Fruit fly (Drosophila melanogaster): Measurements from ENCODE around the gene CG3698.

CG3698 gene

dm6 chr3L:20809088-20809999 is 11.2 kb upstream of the CG3698 start, which contains the start of the genes CG3634 and HIPP1 (continued):
- TF ChIP-seq CG7271 (tag; optimal IDR thresholded peaks at IDR 0.05) (no peak), sim (GFP tag; IDR thresholded peaks at IDR 0.05) (no peak), seq (GFP tag; IDR thresholded peaks at IDR 0.05) (no peak), CG42726 (GFP tag; IDR thresholded peaks at IDR 0.05; ENCODE audit: partially characterized antibody) (no peak), CG8281 (tag; optimal IDR thresholded peaks at IDR 0.05) (no peak), Side (GFP tag; optimal IDR thresholded peaks at IDR 0.05) (no peak), Atf-2 (GFP tag; optimal IDR thresholded peaks at IDR 0.05) (no peak), ara (GFP tag; IDR thresholded peaks at IDR 0.05) (no peak), CG7745 (tag; optimal IDR thresholded peaks at IDR 0.05) (no peak), Dek (tag; optimal IDR thresholded peaks at IDR 0.05) (no peak), Ssrp (tag; optimal IDR thresholded peaks at IDR 0.05) (no peak), CG7372 (GFP tag; IDR thresholded peaks at IDR 0.05) (no peak), CG4730 (GFP tag; IDR thresholded peaks at IDR 0.05) (no peak), CG18476 (GFP tag; optimal IDR thresholded peaks at IDR 0.05) (no peak), CG32532 (GFP tag; IDR thresholded peaks at IDR 0.05) (no peak), CG4707 (GFP tag; optimal IDR thresholded peaks at IDR 0.05) (no peak), CG7987 (GFP tag; optimal IDR thresholded peaks at IDR 0.05) (no peak), toy (GFP tag; IDR thresholded peaks at IDR 0.05) (no peak), CG10366 (GFP tag; IDR thresholded peaks at IDR 0.05) (no peak), ato (GFP tag; IDR thresholded peaks at IDR 0.05; ENCODE audit: partially characterized antibody) (no peak), aop (GFP tag; IDR thresholded peaks at IDR 0.05) (no peak), CG34224 (GFP tag; IDR thresholded peaks at IDR 0.05; ENCODE audit: partially characterized antibody) (peak; percentile 73), CG16779 (GFP tag; IDR thresholded peaks at IDR 0.05) (no peak), corto (GFP tag; optimal IDR thresholded peaks at IDR 0.05) (no peak), ftz-f1 (GFP tag; optimal IDR thresholded peaks at IDR 0.05) (no peak), CG17328 (GFP tag; IDR thresholded peaks at IDR 0.05) (no peak), CG31441 (GFP tag; IDR thresholded peaks at IDR 0.05) (no peak), Sox100B (GFP tag; optimal IDR thresholded peaks at IDR 0.05) (no peak), CG2678 (tag; optimal IDR thresholded peaks at IDR 0.05) (no peak), CG2120 (GFP tag; optimal IDR thresholded peaks at IDR 0.05) (peak; percentile 36), ro (GFP tag; IDR thresholded peaks at IDR 0.05) (no peak), odd (GFP tag; optimal IDR thresholded peaks at IDR 0.05) (no peak), CG11398 (GFP tag; optimal IDR thresholded peaks at IDR 0.05) (no peak), dan (GFP tag; IDR thresholded peaks at IDR 0.05) (no peak), klu (GFP tag; IDR thresholded peaks at IDR 0.05) (no peak), CG33213 (GFP tag; optimal IDR thresholded peaks at IDR 0.05) (no peak), Dip2 (GFP tag; IDR thresholded peaks at IDR 0.05) (no peak), CTCF (GFP tag; optimal IDR thresholded peaks at IDR 0.05) (peak; percentile 2), sens-2 (GFP tag; IDR thresholded peaks at IDR 0.05) (no peak), tgo (GFP tag; IDR thresholded peaks at IDR 0.05) (no peak), CG6765 (GFP tag; optimal IDR thresholded peaks at IDR 0.05) (no peak), CG9609 (GFP tag; optimal IDR thresholded peaks at IDR 0.05) (no peak), vfl (GFP tag; optimal IDR thresholded peaks at IDR 0.05) (no peak), fd3F (GFP tag; optimal IDR thresholded peaks at IDR 0.05) (no peak), schlank (tag; optimal IDR thresholded peaks at IDR 0.05) (no peak), CG33557 (GFP tag; optimal IDR thresholded peaks at IDR 0.05) (no peak), H15 (GFP tag; IDR thresholded peaks at IDR 0.05) (no peak), CG4404 (GFP tag; IDR thresholded peaks at IDR 0.05) (no peak), ap (GFP tag; IDR thresholded peaks at IDR 0.05) (no peak), pfk (GFP tag; optimal IDR thresholded peaks at IDR 0.05) (no peak), CG16815 (GFP tag; optimal IDR thresholded peaks at IDR 0.05) (no peak)

All from whole organism, embryonic.